Fruit fly (Drosophila melanogaster): Measurements from ENCODE around the gene CG17187.

DNA sequence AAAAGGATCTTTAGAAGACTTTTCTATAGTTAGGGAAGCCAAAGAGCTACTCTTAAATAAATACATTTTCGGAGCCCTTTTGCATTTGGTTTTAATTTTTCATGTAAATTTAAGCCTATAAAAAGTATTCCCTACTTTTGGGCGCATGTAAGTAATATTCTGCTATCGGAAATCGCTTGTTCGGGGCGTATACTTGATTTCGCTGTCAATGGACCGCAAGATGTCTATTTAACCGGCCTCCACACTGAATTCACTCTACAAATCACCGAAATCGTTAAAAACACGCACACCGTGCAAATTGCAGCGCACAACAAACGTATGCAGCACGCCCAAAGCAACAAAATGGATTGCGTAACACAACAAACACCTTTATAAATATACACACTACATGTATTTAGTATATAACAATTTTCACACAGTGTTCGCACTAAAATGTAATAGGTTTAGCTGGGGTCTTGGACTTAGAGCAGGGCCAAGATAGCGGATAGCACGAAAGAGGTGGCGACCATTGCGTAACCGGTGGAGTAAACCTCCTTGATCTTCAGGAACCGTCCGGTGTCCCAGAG, 22.8 kb downstream of the CG17187 start:
- TF ChIP-seq pan (optimal IDR thresholded peaks at IDR 0.05) (no peak), Myc (optimal IDR thresholded peaks at IDR 0.05) (peak; percentile 13), usp (GFP tag; optimal IDR thresholded peaks at IDR 0.05) (no peak), sage (GFP tag; optimal IDR thresholded peaks at IDR 0.05) (no peak)
